Fruit fly (Drosophila melanogaster): Measurements from ENCODE around the gene CG11843.

- TF ChIP-seq CG6163 (GFP tag; IDR thresholded peaks at IDR 0.05) (no peak), Met (GFP tag; optimal IDR thresholded peaks at IDR 0.05) (no peak), esn (GFP tag; optimal IDR thresholded peaks at IDR 0.05) (no peak), acj6 (GFP tag; optimal IDR thresholded peaks at IDR 0.05) (no peak), pdm3 (GFP tag; optimal IDR thresholded peaks at IDR 0.05) (no peak), CG15336 (GFP tag; IDR thresholded peaks at IDR 0.05) (no peak)
Measured at dm6 chr3R:29069208-29070072, 15.3 kb downstream of the CG11843 start.
